Worm (Caenorhabditis elegans) whole organism, L1 larva: ENCODE results near the gene Y45F10B.8.

Experiments used
- fos-1 ChIP-seq: fragments of 150-350 bp; optimal IDR thresholded peaks from 2 replicates; lab custom pipeline; 2014; ENCODE audit warnings: missing biosample characterization, missing genetic modification characterization
- irx-1 ChIP-seq: sonication (generic microtip); optimal IDR thresholded peaks from 2 replicates; lab custom pipeline; 2016; ENCODE audit warnings: missing genetic modification characterization, missing compliant biosample characterization
- mdl-1 ChIP-seq, 2 experiments: fragments of 150-350 bp; optimal IDR thresholded peaks; 2 replicates each; lab custom pipeline; 2014 to 2017; ENCODE audit warnings: missing biosample characterization in 2 of 2, missing genetic modification characterization in 2 of 2, inconsistent platforms in 1 of 2
- nhr-28 ChIP-seq: fragments of 150-350 bp; optimal IDR thresholded peaks from 2 replicates; lab custom pipeline; 2014; ENCODE audit warnings: missing biosample characterization, missing genetic modification characterization
- pax-3 ChIP-seq: fragments of 200-800 bp; sonication (Bioruptor generic); optimal IDR thresholded peaks from 2 replicates; lab custom pipeline; 2018; ENCODE audit warnings: mild to moderate bottlenecking, missing genetic modification characterization, moderate library complexity, missing compliant biosample characterization

- TF ChIP-seq mdl-1 (tag; optimal IDR thresholded peaks at IDR 0.05; lab: Kevin White, UChicago) (no peak), pax-3 (tag; lab: Kevin White, UChicago) (no peak), fos-1 (tag; lab: Kevin White, UChicago) (no peak), nhr-28 (tag; lab: Kevin White, UChicago) (no peak), irx-1 (tag; lab: Kevin White, UChicago) (no peak)
Measured at ce11 chrIV:13555508-13555907, 22.6 kb downstream of the Y45F10B.8 start.
